Fruit fly (Drosophila melanogaster): ENCODE results near the gene eIF2D.

eIF2D gene

DNA sequence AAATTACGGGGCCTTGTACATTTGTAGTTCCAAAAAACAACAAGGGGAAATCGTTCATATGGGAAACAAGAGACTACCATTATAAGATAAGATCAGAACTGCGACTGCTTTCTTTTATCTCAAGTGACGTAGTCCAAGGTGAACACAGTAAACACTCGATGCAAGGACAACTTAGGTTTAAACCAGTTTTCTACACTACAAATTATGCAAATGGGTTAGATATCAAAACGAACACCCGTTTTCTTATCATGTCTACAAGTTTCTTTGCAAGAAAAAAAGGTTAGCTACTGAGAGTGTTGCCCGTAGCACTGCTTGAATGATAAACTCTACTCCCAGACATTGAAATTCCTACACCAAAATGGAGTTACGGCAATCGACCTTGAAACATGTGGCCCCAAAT lies 27.5 kb downstream of the eIF2D start (continued):
- TF ChIP-seq Hand (GFP tag; optimal IDR thresholded peaks at IDR 0.05), result no peak
- TF ChIP-seq hkb (optimal IDR thresholded peaks at IDR 0.05), result no peak
- TF ChIP-seq hkb (GFP tag; IDR thresholded peaks at IDR 0.05), result peak; percentile 67
- TF ChIP-seq Mes4 (GFP tag; optimal IDR thresholded peaks at IDR 0.05), result peak; percentile 9
- no peak for TF ChIP-seq CG15479 (GFP tag; optimal IDR thresholded peaks at IDR 0.05)
- TF ChIP-seq CG9609 (GFP tag; optimal IDR thresholded peaks at IDR 0.05), result peak; percentile 4
- TF ChIP-seq CG8478 (optimal IDR thresholded peaks at IDR 0.05), result no peak
- TF ChIP-seq CG11560 (tag; IDR thresholded peaks at IDR 0.05), result 0 out of 3 replicates have a peak, but pooled peaks have one; percentile 37
- peak; percentile 65 for TF ChIP-seq Hsf (GFP tag; optimal IDR thresholded peaks at IDR 0.05)

DNA sequence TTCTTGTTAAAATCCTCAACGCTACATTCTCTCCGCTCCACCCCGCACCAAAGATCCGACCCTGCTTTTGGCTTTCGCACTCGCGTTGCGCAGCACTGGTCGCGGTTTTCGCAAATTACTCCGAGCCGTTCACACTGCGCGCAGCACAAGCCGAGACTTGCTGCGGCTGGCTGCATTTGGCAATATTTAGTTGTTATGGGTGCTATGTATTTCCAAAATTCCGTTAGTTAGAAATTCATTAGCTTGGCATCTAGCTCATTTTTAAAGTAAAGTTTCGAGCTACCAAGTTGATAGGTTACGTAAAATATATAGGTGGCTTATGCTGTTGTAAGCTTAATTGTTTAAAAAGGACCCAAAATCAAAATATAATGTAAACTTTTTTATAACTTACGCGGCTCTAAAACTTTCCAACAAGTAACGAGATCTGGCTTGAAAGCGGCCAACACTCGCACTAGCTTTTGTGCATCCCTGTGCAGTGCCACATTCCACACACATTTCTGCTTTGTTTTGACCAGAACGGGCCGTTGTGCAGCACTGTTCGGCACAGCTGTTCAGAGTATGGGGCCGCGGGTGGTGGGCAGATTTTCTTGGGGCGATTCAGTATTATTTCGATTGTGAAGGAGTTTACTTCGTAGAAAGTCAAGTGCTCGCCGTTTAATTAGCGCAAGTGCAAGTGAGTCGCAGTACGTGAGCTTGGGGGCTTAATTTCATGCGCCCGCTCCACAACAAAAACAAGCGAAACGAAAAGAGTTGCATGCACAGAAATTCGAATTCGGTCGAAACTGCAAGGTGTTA lies 28.6 kb downstream of the eIF2D start, which contains the start of the genes yem and Ctl2:
Gene yem, minus strand, starts transcription at position 63 of the 795 bp plus-strand sequence.
Gene Ctl2, plus strand, starts transcription at position 554 of the 795 bp plus-strand sequence.
- peak; percentile 51 for TF ChIP-seq wdn (GFP tag; IDR thresholded peaks at IDR 0.05)
- TF ChIP-seq bbx (GFP tag; IDR thresholded peaks at IDR 0.05; ENCODE audit: partially characterized antibody), result peak; percentile 65
- TF ChIP-seq CG16815 (GFP tag; optimal IDR thresholded peaks at IDR 0.05), result peak; percentile 82
- TF ChIP-seq tx (GFP tag; optimal IDR thresholded peaks at IDR 0.05), result peak; percentile 86
- TF ChIP-seq pfk (GFP tag; optimal IDR thresholded peaks at IDR 0.05), result peak; percentile 40
- TF ChIP-seq CG2712 (tag; optimal IDR thresholded peaks at IDR 0.05), result peak; percentile 68
- no peak for TF ChIP-seq usp (GFP tag; optimal IDR thresholded peaks at IDR 0.05)
- no peak for TF ChIP-seq unc-4 (GFP tag; IDR thresholded peaks at IDR 0.05; ENCODE audit: partially characterized antibody)
- peak; percentile 75 for TF ChIP-seq sob (GFP tag; IDR thresholded peaks at IDR 0.05)
- TF ChIP-seq Fer3 (tag; optimal IDR thresholded peaks at IDR 0.05), result peak; percentile 39
- peak; percentile 39 for TF ChIP-seq E2f1 (GFP tag; IDR thresholded peaks at IDR 0.05)
- peak; percentile 36; the same call in 1 of the 2 replicates for TF ChIP-seq CG16779 (GFP tag; IDR thresholded peaks at IDR 0.05)
- TF ChIP-seq Gug (GFP tag; IDR thresholded peaks at IDR 0.05), result peak; percentile 72; the same call in 3 of the 4 replicates
- peak; percentile 41 for TF ChIP-seq lbe (GFP tag; optimal IDR thresholded peaks at IDR 0.05)
- peak in 1 of 2 experiments; percentile 35 for TF ChIP-seq bsh (GFP tag; optimal IDR thresholded peaks at IDR 0.05)
- TF ChIP-seq vvl (GFP tag; IDR thresholded peaks at IDR 0.05), result peak; percentile 58; the same call in 1 of the 2 replicates
- peak; percentile 54 for TF ChIP-seq CG15011 (GFP tag; optimal IDR thresholded peaks at IDR 0.05)
- peak; percentile 80 for TF ChIP-seq Atf-2 (GFP tag; optimal IDR thresholded peaks at IDR 0.05)
- TF ChIP-seq yki (optimal IDR thresholded peaks at IDR 0.05), result no peak
- no peak for TF ChIP-seq CG1832 (GFP tag; optimal IDR thresholded peaks at IDR 0.05)
- peak; percentile 49 for TF ChIP-seq CG15696 (tag; optimal IDR thresholded peaks at IDR 0.05)
- peak; percentile 56 for TF ChIP-seq disco-r (GFP tag; optimal IDR thresholded peaks at IDR 0.05)
- peak; percentile 81 for TF ChIP-seq Ets97D (GFP tag; optimal IDR thresholded peaks at IDR 0.05)
- peak; percentile 40 for TF ChIP-seq zen (tag; optimal IDR thresholded peaks at IDR 0.05)
- no peak for TF ChIP-seq h (optimal IDR thresholded peaks at IDR 0.05)
- no peak for TF ChIP-seq CG15479 (GFP tag; optimal IDR thresholded peaks at IDR 0.05)
- TF ChIP-seq CG18619 (GFP tag; optimal IDR thresholded peaks at IDR 0.05), result peak; percentile 79
- TF ChIP-seq Dek (tag; optimal IDR thresholded peaks at IDR 0.05), result peak; percentile 67
- peak; percentile 47 for TF ChIP-seq Fer1 (GFP tag; optimal IDR thresholded peaks at IDR 0.05)
- TF ChIP-seq Mad (GFP tag; optimal IDR thresholded peaks at IDR 0.05), result peak; percentile 67
- TF ChIP-seq Kr (GFP tag; optimal IDR thresholded peaks at IDR 0.05), result no peak
- TF ChIP-seq CG7271 (tag; optimal IDR thresholded peaks at IDR 0.05), result no peak
- TF ChIP-seq CG7839 (tag; optimal IDR thresholded peaks at IDR 0.05), result peak; percentile 59
- TF ChIP-seq CG34422 (GFP tag; IDR thresholded peaks at IDR 0.05), result peak; percentile 68
- TF ChIP-seq Antp (GFP tag; optimal IDR thresholded peaks at IDR 0.05), result peak; percentile 70
- peak; percentile 11 for TF ChIP-seq kni (GFP tag; optimal IDR thresholded peaks at IDR 0.05)
- TF ChIP-seq gt (GFP tag; IDR thresholded peaks at IDR 0.05), result no peak; the same call in 1 of the 2 replicates
- peak; percentile 17 for TF ChIP-seq CG13296 (GFP tag; optimal IDR thresholded peaks at IDR 0.05)
- no peak for TF ChIP-seq cg (GFP tag; optimal IDR thresholded peaks at IDR 0.05)
- peak; percentile 95 for TF ChIP-seq CG7357 (GFP tag; IDR thresholded peaks at IDR 0.05)
- TF ChIP-seq tio (GFP tag; optimal IDR thresholded peaks at IDR 0.05), result no peak

All from whole organism, embryonic.